Fruit fly (Drosophila melanogaster): ENCODE results near the gene Mur18B.
A peak's percentile ranks its signal among the peaks of the same experiment; 100 is the strongest.

The Mur18B gene

DNA sequence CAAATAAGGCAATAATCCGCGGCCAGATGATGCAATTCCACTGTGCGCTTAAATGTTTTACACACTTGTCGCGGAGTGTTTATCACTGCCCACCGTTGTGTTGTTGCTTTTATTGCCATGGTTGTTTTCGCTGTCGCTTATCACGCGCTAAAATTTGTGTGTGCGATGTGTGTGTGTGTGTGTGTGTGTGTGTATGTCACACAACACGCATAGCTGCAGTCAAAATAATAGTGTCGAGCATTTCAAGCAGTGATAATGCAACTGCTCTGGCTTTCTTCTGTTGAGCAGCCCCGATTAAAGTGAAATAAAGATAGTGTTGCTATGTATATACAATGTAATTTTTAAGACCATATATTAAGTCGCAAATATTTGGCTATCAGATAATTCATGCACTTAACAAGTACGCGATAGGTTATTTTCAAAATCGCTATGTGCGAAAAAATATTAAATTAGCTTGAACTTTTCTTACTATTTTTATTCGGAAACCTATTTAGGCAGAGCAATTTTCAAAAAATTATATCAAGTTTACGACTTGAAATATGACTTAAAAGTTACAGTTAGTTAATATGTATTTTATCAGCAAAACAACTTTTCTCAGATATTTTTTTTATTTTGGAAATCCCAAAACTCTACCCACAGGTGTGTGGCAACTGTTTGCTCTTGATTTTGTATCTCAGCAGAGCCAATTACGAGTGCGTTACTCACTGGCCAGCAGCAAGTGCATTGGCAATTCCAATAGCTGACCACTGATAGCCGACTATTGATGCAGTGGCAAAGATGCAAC is 46.7 kb upstream of the Mur18B start (continued):
- no peak for TF ChIP-seq Dp (GFP tag; optimal IDR thresholded peaks at IDR 0.05)
- peak; percentile 22; the same call in 1 of the 4 replicates for TF ChIP-seq Gug (GFP tag; IDR thresholded peaks at IDR 0.05)
- TF ChIP-seq CG9727 (GFP tag; optimal IDR thresholded peaks at IDR 0.05), result peak; percentile 53
- TF ChIP-seq CTCF (GFP tag; optimal IDR thresholded peaks at IDR 0.05), result no peak
- TF ChIP-seq CG14441 (GFP tag; IDR thresholded peaks at IDR 0.05), result 0 out of 2 replicates have a peak, but pooled peaks have one; percentile 43
- TF ChIP-seq ssp (GFP tag; IDR thresholded peaks at IDR 0.05), result no peak
- TF ChIP-seq Kr (GFP tag; optimal IDR thresholded peaks at IDR 0.05), result no peak
- TF ChIP-seq CG16813 (GFP tag; IDR thresholded peaks at IDR 0.05; ENCODE audit: partially characterized antibody), result no peak
- TF ChIP-seq Hey (tag; optimal IDR thresholded peaks at IDR 0.05), result no peak
- peak; percentile 43 for TF ChIP-seq CG10543 (GFP tag; optimal IDR thresholded peaks at IDR 0.05)
- TF ChIP-seq Gsc (GFP tag; IDR thresholded peaks at IDR 0.05), result no peak
- no peak for TF ChIP-seq vnd (GFP tag; IDR thresholded peaks at IDR 0.05; ENCODE audit: partially characterized antibody)
- TF ChIP-seq Sry-β (GFP tag; optimal IDR thresholded peaks at IDR 0.05), result no peak
- no peak for TF ChIP-seq NK7.1 (GFP tag; optimal IDR thresholded peaks at IDR 0.05)
- peak; percentile 22 for TF ChIP-seq D19A (tag; optimal IDR thresholded peaks at IDR 0.05)
- no peak for TF ChIP-seq CG1233 (GFP tag; optimal IDR thresholded peaks at IDR 0.05)
- TF ChIP-seq BtbVII (GFP tag; optimal IDR thresholded peaks at IDR 0.05), result no peak
- TF ChIP-seq ken (GFP tag; IDR thresholded peaks at IDR 0.05), result no peak
- TF ChIP-seq tin (GFP tag; optimal IDR thresholded peaks at IDR 0.05), result no peak
- TF ChIP-seq aop (GFP tag; IDR thresholded peaks at IDR 0.05), result no peak
- TF ChIP-seq tx (GFP tag; optimal IDR thresholded peaks at IDR 0.05), result no peak
- peak; percentile 50 for TF ChIP-seq CG9437 (GFP tag; optimal IDR thresholded peaks at IDR 0.05)
- no peak for TF ChIP-seq ap (GFP tag; IDR thresholded peaks at IDR 0.05)
- TF ChIP-seq CG5180 (GFP tag; optimal IDR thresholded peaks at IDR 0.05), result peak; percentile 54
- TF ChIP-seq shn (GFP tag; optimal IDR thresholded peaks at IDR 0.05), result no peak
- no peak for TF ChIP-seq HLH54F (GFP tag; optimal IDR thresholded peaks at IDR 0.05)
- peak; percentile 21 for TF ChIP-seq tio (GFP tag; optimal IDR thresholded peaks at IDR 0.05)
- TF ChIP-seq klu (GFP tag; IDR thresholded peaks at IDR 0.05), result no peak
- no peak for TF ChIP-seq Hr39 (optimal IDR thresholded peaks at IDR 0.05)
- TF ChIP-seq pum (GFP tag; optimal IDR thresholded peaks at IDR 0.05), result peak; percentile 9
- TF ChIP-seq CG16779 (GFP tag; IDR thresholded peaks at IDR 0.05), result no peak
- TF ChIP-seq NC2β (GFP tag; optimal IDR thresholded peaks at IDR 0.05), result no peak
- TF ChIP-seq CG3065 (GFP tag; optimal IDR thresholded peaks at IDR 0.05), result no peak
- peak; percentile 49; the same call in 2 of the 3 replicates for TF ChIP-seq row (GFP tag; IDR thresholded peaks at IDR 0.05)
- no peak for TF ChIP-seq corto (GFP tag; optimal IDR thresholded peaks at IDR 0.05)
- 0 out of 3 replicates have a peak, but pooled peaks have one; percentile 29 for TF ChIP-seq CG11456 (GFP tag; IDR thresholded peaks at IDR 0.05)
- peak; percentile 17; the same call in 1 of the 2 replicates for TF ChIP-seq wdn (GFP tag; IDR thresholded peaks at IDR 0.05)
- TF ChIP-seq CG10959 (GFP tag; IDR thresholded peaks at IDR 0.05), result no peak
- no peak for TF ChIP-seq CG42726 (GFP tag; IDR thresholded peaks at IDR 0.05; ENCODE audit: partially characterized antibody)
- no peak for TF ChIP-seq Sry-δ (GFP tag; optimal IDR thresholded peaks at IDR 0.05)
- TF ChIP-seq Asciz (GFP tag; optimal IDR thresholded peaks at IDR 0.05), result no peak
- TF ChIP-seq CG3726 (GFP tag; IDR thresholded peaks at IDR 0.05), result no peak
- no peak for TF ChIP-seq jumu (GFP tag; optimal IDR thresholded peaks at IDR 0.05)
- TF ChIP-seq gcm (GFP tag; optimal IDR thresholded peaks at IDR 0.05), result no peak
- TF ChIP-seq Bteb2 (GFP tag; optimal IDR thresholded peaks at IDR 0.05), result peak; percentile 14
- TF ChIP-seq danr (GFP tag; IDR thresholded peaks at IDR 0.05), result no peak
- TF ChIP-seq CG16863 (GFP tag; optimal IDR thresholded peaks at IDR 0.05), result peak; percentile 9
- no peak for TF ChIP-seq unc-4 (GFP tag; IDR thresholded peaks at IDR 0.05; ENCODE audit: partially characterized antibody)
- TF ChIP-seq knrl (GFP tag; IDR thresholded peaks at IDR 0.05; ENCODE audit: partially characterized antibody), result no peak
- TF ChIP-seq CG32767 (GFP tag; IDR thresholded peaks at IDR 0.05), result no peak
- TF ChIP-seq kah (GFP tag; optimal IDR thresholded peaks at IDR 0.05), result no peak
